Fruit fly (Drosophila melanogaster) whole organism, embryonic: ENCODE data around the gene robl62A.

Experiments used
- Abd-B ChIP-seq: fragments of 200-800 bp; sonication (Bioruptor generic); optimal IDR thresholded peaks from 2 replicates; lab custom pipeline; 2018; ENCODE audit warnings: missing biosample characterization, mild to moderate bottlenecking, missing genetic modification characterization, moderate library complexity
- Bdp1 ChIP-seq: fragments of 200-800 bp; sonication (Bioruptor generic); optimal IDR thresholded peaks from 3 replicates; lab custom pipeline; 2016; ENCODE audit warnings: missing biosample characterization, missing genetic modification characterization
- Bgb ChIP-seq: fragments of 200-800 bp; sonication (Bioruptor generic); IDR thresholded peaks from 2 replicates; pipeline ENCODE4 v1.3.6; 2022; ENCODE audit warnings: missing biosample characterization, missing genetic modification characterization; ENCODE audit not compliant: partially characterized antibody
- CG12071 ChIP-seq: fragments of 200-800 bp; sonication (Bioruptor generic); optimal IDR thresholded peaks from 3 replicates; lab custom pipeline; 2018; ENCODE audit warnings: missing biosample characterization, mild to moderate bottlenecking, missing genetic modification characterization
- CG1233 ChIP-seq: fragments of 200-800 bp; sonication (Bioruptor generic); optimal IDR thresholded peaks from 4 replicates; lab custom pipeline; 2018; ENCODE audit warnings: missing biosample characterization, mild to moderate bottlenecking, missing genetic modification characterization
- CG13287 ChIP-seq: fragments of 200-800 bp; sonication (Bioruptor generic); IDR thresholded peaks from 2 replicates; pipeline ENCODE4 v1.3.6; 2022; ENCODE audit warnings: missing biosample characterization, missing genetic modification characterization; ENCODE audit not compliant: partially characterized antibody
- CG13296 ChIP-seq: fragments of 200-800 bp; sonication (Bioruptor generic); optimal IDR thresholded peaks from 3 replicates; lab custom pipeline; 2018; ENCODE audit warnings: missing biosample characterization, mild to moderate bottlenecking, missing genetic modification characterization
- CG13894 ChIP-seq: fragments of 200-800 bp; sonication (Bioruptor generic); optimal IDR thresholded peaks from 3 replicates; lab custom pipeline; 2018; ENCODE audit warnings: missing biosample characterization, mild to moderate bottlenecking, missing genetic modification characterization, moderate library complexity
- CG14014 ChIP-seq: fragments of 200-800 bp; sonication (Bioruptor generic); IDR thresholded peaks from 2 replicates; pipeline ENCODE4 v1.3.6; 2022; ENCODE audit warnings: missing biosample characterization, missing genetic modification characterization
- CG16813 ChIP-seq: fragments of 200-800 bp; sonication (Bioruptor generic); IDR thresholded peaks from 3 replicates; pipeline ENCODE4 v1.3.6; 2022; ENCODE audit warnings: missing biosample characterization, missing genetic modification characterization; ENCODE audit not compliant: partially characterized antibody
- CG18262 ChIP-seq: fragments of 200-800 bp; optimal IDR thresholded peaks from 3 replicates; lab custom pipeline; 2019; ENCODE audit warnings: missing biosample characterization, mild to moderate bottlenecking, missing genetic modification characterization, moderate library complexity
- CG2199 ChIP-seq: fragments of 200-800 bp; sonication (Bioruptor generic); IDR thresholded peaks from 3 replicates; pipeline ENCODE4 v1.3.6; 2022; ENCODE audit warnings: missing biosample characterization, missing genetic modification characterization
- CG3163 ChIP-seq: fragments of 200-800 bp; sonication (Bioruptor generic); optimal IDR thresholded peaks from 3 replicates; lab custom pipeline; 2016; ENCODE audit warnings: missing biosample characterization, missing genetic modification characterization
- CG34224 ChIP-seq: fragments of 200-800 bp; sonication (Bioruptor generic); IDR thresholded peaks from 3 replicates; pipeline ENCODE4 v1.3.6; 2022; ENCODE audit warnings: missing biosample characterization, missing genetic modification characterization; ENCODE audit not compliant: partially characterized antibody
- CG34376 ChIP-seq: fragments of 200-800 bp; sonication (Bioruptor generic); optimal IDR thresholded peaks from 2 replicates; lab custom pipeline; 2018; ENCODE audit warnings: missing biosample characterization, mild to moderate bottlenecking, missing genetic modification characterization
- CG3847 ChIP-seq: fragments of 200-800 bp; sonication (Bioruptor generic); IDR thresholded peaks from 2 replicates; pipeline ENCODE4 v1.3.6; 2022; ENCODE audit warnings: missing biosample characterization, missing genetic modification characterization
- CG6791 ChIP-seq: fragments of 200-800 bp; sonication (Bioruptor generic); IDR thresholded peaks from 3 replicates; pipeline ENCODE4 v1.3.6; 2022; ENCODE audit warnings: missing biosample characterization, missing genetic modification characterization; ENCODE audit not compliant: partially characterized antibody
- CG7963 ChIP-seq: fragments of 200-800 bp; sonication (Bioruptor generic); IDR thresholded peaks from 3 replicates; pipeline ENCODE4 v1.3.6; 2022; ENCODE audit warnings: missing biosample characterization, missing genetic modification characterization; ENCODE audit not compliant: partially characterized antibody
- CG8290 ChIP-seq, 3 experiments: fragments of 200-800 bp; sonication (Bioruptor generic); optimal IDR thresholded peaks; 2 replicates each; lab custom pipeline; 2016 to 2019; ENCODE audit warnings: missing biosample characterization in 3 of 3, missing genetic modification characterization in 3 of 3, mild to moderate bottlenecking in 2 of 3, moderate library complexity in 1 of 3
- CG9215 ChIP-seq: fragments of 200-800 bp; sonication (Bioruptor generic); IDR thresholded peaks from 2 replicates; pipeline ENCODE4 v1.3.6; 2022; ENCODE audit warnings: missing biosample characterization, missing genetic modification characterization
- Eip74EF ChIP-seq, 2 experiments: fragments of 200-800 bp in 1 of 2; fragments of >200 bp in 1 of 2; sonication (Bioruptor generic) in 1 of 2; optimal IDR thresholded peaks; 2 replicates each; lab custom pipeline; 2017 to 2019; ENCODE audit warnings: missing biosample characterization in 2 of 2, missing genetic modification characterization in 2 of 2, mild to moderate bottlenecking in 1 of 2, moderate library complexity in 1 of 2
- HLH4C ChIP-seq: fragments of 200-800 bp; sonication (Bioruptor generic); IDR thresholded peaks from 3 replicates; pipeline ENCODE4 v1.3.6; 2022; ENCODE audit warnings: missing biosample characterization, missing genetic modification characterization; ENCODE audit not compliant: partially characterized antibody
- Hr78 ChIP-seq, 2 experiments: fragments of 200-800 bp in 1 of 2; fragments of >200 bp in 1 of 2; sonication (Bioruptor generic) in 1 of 2; optimal IDR thresholded peaks; 2 replicates each; lab custom pipeline; 2017 to 2019; ENCODE audit warnings: missing biosample characterization in 2 of 2, missing genetic modification characterization in 2 of 2, mild to moderate bottlenecking in 1 of 2, moderate library complexity in 1 of 2
- Med ChIP-seq: fragments of 200-800 bp; sonication (Bioruptor generic); peaks from one replicate; lab custom pipeline; 2016; ENCODE audit warnings: missing biosample characterization, missing genetic modification characterization, mild to moderate bottlenecking, inconsistent platforms, moderate library complexity
- Nf-YA ChIP-seq: fragments of 200-800 bp; sonication (Bioruptor generic); IDR thresholded peaks from 2 replicates; pipeline ENCODE4 v1.3.6; 2022; ENCODE audit warnings: missing biosample characterization, missing genetic modification characterization
- NfI ChIP-seq: fragments of 200-800 bp; sonication (Bioruptor generic); optimal IDR thresholded peaks from 3 replicates; lab custom pipeline; 2018; ENCODE audit warnings: missing biosample characterization, mild to moderate bottlenecking, missing genetic modification characterization, moderate library complexity
- Opbp ChIP-seq: fragments of 200-800 bp; sonication (Bioruptor generic); IDR thresholded peaks from 3 replicates; pipeline ENCODE4 v1.3.6; 2022; ENCODE audit warnings: missing biosample characterization, missing genetic modification characterization; ENCODE audit not compliant: partially characterized antibody
- bbx ChIP-seq: fragments of 200-800 bp; sonication (Bioruptor generic); IDR thresholded peaks from 2 replicates; pipeline ENCODE4 v1.3.6; 2022; ENCODE audit warnings: missing biosample characterization, missing genetic modification characterization; ENCODE audit not compliant: partially characterized antibody
- chm ChIP-seq: fragments of 200-800 bp; sonication (Bioruptor generic); IDR thresholded peaks from 2 replicates; pipeline ENCODE4 v1.3.6; 2022; ENCODE audit warnings: missing biosample characterization, missing genetic modification characterization
- chn ChIP-seq: fragments of 200-800 bp; sonication (Bioruptor generic); optimal IDR thresholded peaks from 2 replicates; lab custom pipeline; 2016; ENCODE audit warnings: missing biosample characterization, missing genetic modification characterization
- corto ChIP-seq: fragments of 200-800 bp; sonication (Bioruptor generic); optimal IDR thresholded peaks from 2 replicates; lab custom pipeline; 2016; ENCODE audit warnings: missing biosample characterization, mild to moderate bottlenecking, missing genetic modification characterization, moderate library complexity
- cwo ChIP-seq: fragments of 200-800 bp; sonication (Bioruptor generic); optimal IDR thresholded peaks from 3 replicates; lab custom pipeline; 2017; ENCODE audit warnings: missing biosample characterization, missing genetic modification characterization, mild to moderate bottlenecking, moderate library complexity, missing genetic modification reagents
- dpn ChIP-seq, 2 experiments: fragments of 200-800 bp; sonication (Bioruptor generic); optimal IDR thresholded peaks; 3 replicates each; lab custom pipeline; 2016; ENCODE audit warnings: missing biosample characterization in 2 of 2, missing genetic modification characterization in 2 of 2
- hb ChIP-seq: fragments of 200-800 bp; sonication (Bioruptor generic); IDR thresholded peaks from 3 replicates; pipeline ENCODE4 v1.3.6; 2022; ENCODE audit warnings: missing biosample characterization, missing genetic modification characterization; ENCODE audit not compliant: partially characterized antibody
- nerfin-2 ChIP-seq: fragments of 200-800 bp; sonication (Bioruptor generic); IDR thresholded peaks from 2 replicates; pipeline ENCODE4 v1.3.6; 2022; ENCODE audit warnings: missing biosample characterization, missing genetic modification characterization; ENCODE audit not compliant: partially characterized antibody
- onecut ChIP-seq: fragments of 200-800 bp; sonication (Bioruptor generic); IDR thresholded peaks from 2 replicates; pipeline ENCODE4 v1.3.6; 2022; ENCODE audit warnings: missing biosample characterization, missing genetic modification characterization
- pros ChIP-seq: fragments of 200-800 bp; sonication (Bioruptor generic); optimal IDR thresholded peaks from 3 replicates; lab custom pipeline; 2019; ENCODE audit warnings: missing biosample characterization, mild to moderate bottlenecking, missing genetic modification characterization, moderate library complexity
- row ChIP-seq: fragments of 200-800 bp; sonication (Bioruptor generic); IDR thresholded peaks from 3 replicates; pipeline ENCODE4 v1.3.6; 2022; ENCODE audit warnings: missing biosample characterization, missing genetic modification characterization
- sens ChIP-seq: fragments of 200-800 bp; sonication (Bioruptor generic); peaks from one replicate; lab custom pipeline; 2016; ENCODE audit warnings: missing biosample characterization, missing genetic modification characterization
- so ChIP-seq: fragments of 200-800 bp; sonication (Bioruptor generic); IDR thresholded peaks from 3 replicates; pipeline ENCODE4 v1.3.6; 2022; ENCODE audit warnings: missing biosample characterization, missing genetic modification characterization
- sug ChIP-seq: fragments of 200-800 bp; optimal IDR thresholded peaks from 2 replicates; lab custom pipeline; 2019; ENCODE audit warnings: missing biosample characterization, mild to moderate bottlenecking, missing genetic modification characterization, moderate library complexity
- tap ChIP-seq: fragments of 200-800 bp; optimal IDR thresholded peaks from 3 replicates; lab custom pipeline; 2019; ENCODE audit warnings: missing biosample characterization, mild to moderate bottlenecking, missing genetic modification characterization, moderate library complexity
- tna ChIP-seq: fragments of 200-800 bp; sonication (Bioruptor generic); IDR thresholded peaks from 2 replicates; pipeline ENCODE4 v1.3.6; 2022; ENCODE audit warnings: missing biosample characterization, missing genetic modification characterization; ENCODE audit not compliant: partially characterized antibody
- unc-4 ChIP-seq: fragments of 200-800 bp; sonication (Bioruptor generic); IDR thresholded peaks from 2 replicates; pipeline ENCODE4 v1.3.6; 2022; ENCODE audit warnings: missing biosample characterization, missing genetic modification characterization; ENCODE audit not compliant: partially characterized antibody
- vvl ChIP-seq: fragments of 200-800 bp; sonication (Bioruptor generic); IDR thresholded peaks from 2 replicates; pipeline ENCODE4 v1.3.6; 2022; ENCODE audit warnings: missing biosample characterization, missing genetic modification characterization
- zen2 ChIP-seq: fragments of 200-800 bp; sonication (Bioruptor generic); IDR thresholded peaks from 3 replicates; pipeline ENCODE4 v1.3.6; 2022; ENCODE audit warnings: missing biosample characterization, missing genetic modification characterization; ENCODE audit not compliant: partially characterized antibody

The robl62A gene

dm6 chr3L:1488592-1489183, 11.3 kb downstream of the robl62A start (continued):
- TF ChIP-seq Opbp (GFP tag; lab: Robert Waterston, UW), result peak; percentile 86
- TF ChIP-seq CG13287 (GFP tag; lab: Robert Waterston, UW), result peak; percentile 69
- peak; percentile 55 for TF ChIP-seq unc-4 (GFP tag; lab: Robert Waterston, UW)
- 0 out of 2 replicates have a peak, but pooled peaks have one; percentile 23 for TF ChIP-seq Nf-YA (GFP tag; lab: Robert Waterston, UW)
- peak; percentile 27 for TF ChIP-seq tap
- peak; percentile 22; the same call in 1 of the 2 replicates for TF ChIP-seq CG14014
- TF ChIP-seq vvl, result peak; percentile 50; the same call in 1 of the 2 replicates
- TF ChIP-seq Med (GFP tag; lab: Kevin White, UChicago), result peak; percentile 66
- TF ChIP-seq sens (GFP tag; lab: Kevin White, UChicago), result peak; percentile 81
- TF ChIP-seq CG8290 (GFP tag; optimal IDR thresholded peaks at IDR 0.05; lab: Kevin White, UChicago), result no peak
- peak in 1 of 2 experiments; percentile 52 for TF ChIP-seq CG8290 (tag; optimal IDR thresholded peaks at IDR 0.05; lab: Kevin White, UChicago)
- no peak for TF ChIP-seq Abd-B (GFP tag; lab: Kevin White, UChicago)
- peak; percentile 34 for TF ChIP-seq CG34376
- peak; percentile 2 for TF ChIP-seq cwo (GFP tag; lab: Kevin White, UChicago)
- TF ChIP-seq CG6791 (GFP tag; lab: Robert Waterston, UW), result peak; percentile 84
- TF ChIP-seq HLH4C (GFP tag; lab: Robert Waterston, UW), result peak; percentile 71
- TF ChIP-seq CG16813 (GFP tag; lab: Robert Waterston, UW), result peak; percentile 63
- TF ChIP-seq NfI, result no peak
- TF ChIP-seq Bgb (GFP tag; lab: Robert Waterston, UW), result peak; percentile 83
- TF ChIP-seq Bdp1, result peak; percentile 99
- TF ChIP-seq Eip74EF (GFP tag; optimal IDR thresholded peaks at IDR 0.05; lab: Kevin White, UChicago), result peak in 1 of 2 experiments; percentile 76
- TF ChIP-seq CG7963 (GFP tag; lab: Robert Waterston, UW), result peak; percentile 51; the same call in 2 of the 3 replicates
- no peak for TF ChIP-seq CG3847 (GFP tag; lab: Robert Waterston, UW)
- TF ChIP-seq corto (GFP tag; lab: Kevin White, UChicago), result no peak
- TF ChIP-seq CG13296 (GFP tag; lab: Kevin White, UChicago), result peak; percentile 29
- TF ChIP-seq CG18262 (tag; lab: Kevin White, UChicago), result peak; percentile 12
- peak; percentile 33; the same call in 1 of the 3 replicates for TF ChIP-seq CG34224 (GFP tag; lab: Robert Waterston, UW)
- peak; percentile 1 for TF ChIP-seq CG3163 (GFP tag; lab: Kevin White, UChicago)
- no peak for TF ChIP-seq dpn (GFP tag; optimal IDR thresholded peaks at IDR 0.05; lab: Kevin White, UChicago)
- TF ChIP-seq onecut (GFP tag; lab: Robert Waterston, UW), result peak; percentile 69
- peak; percentile 4 for TF ChIP-seq CG1233
- peak in 1 of 2 experiments; percentile 10 for TF ChIP-seq Hr78 (GFP tag; optimal IDR thresholded peaks at IDR 0.05; lab: Kevin White, UChicago)
- TF ChIP-seq tna, result peak; percentile 70
- TF ChIP-seq CG12071 (GFP tag; lab: Kevin White, UChicago), result no peak
- TF ChIP-seq zen2 (GFP tag; lab: Robert Waterston, UW), result peak; percentile 56; the same call in 2 of the 3 replicates
- TF ChIP-seq CG2199 (GFP tag; lab: Robert Waterston, UW), result peak; percentile 81
- TF ChIP-seq nerfin-2 (GFP tag; lab: Robert Waterston, UW), result peak; percentile 78
- peak; percentile 76 for TF ChIP-seq sug (tag; lab: Kevin White, UChicago)
- no peak for TF ChIP-seq chn
- TF ChIP-seq bbx (GFP tag; lab: Robert Waterston, UW), result peak; percentile 91
- peak; percentile 38; the same call in 1 of the 3 replicates for TF ChIP-seq row (GFP tag; lab: Robert Waterston, UW)
- TF ChIP-seq so, result peak; percentile 46; the same call in 2 of the 3 replicates
- TF ChIP-seq CG9215 (GFP tag; lab: Robert Waterston, UW), result no peak
- no peak; the same call in 2 of the 3 replicates for TF ChIP-seq hb (GFP tag; lab: Robert Waterston, UW)
- peak; percentile 100 for TF ChIP-seq pros (GFP tag; lab: Kevin White, UChicago)
- TF ChIP-seq CG13894 (tag; lab: Kevin White, UChicago), result peak; percentile 45
- TF ChIP-seq chm (GFP tag; lab: Robert Waterston, UW), result 0 out of 2 replicates have a peak, but pooled peaks have one; percentile 35
